Fruit fly (Drosophila melanogaster) Kc167 (cell line): ENCODE measurements around the gene slou.

Experiments
- Sin3A ChIP-seq: fragments of >200 bp; optimal IDR thresholded peaks from 2 replicates; lab custom pipeline; 2018; ENCODE audit warnings: missing external identifiers
- h ChIP-seq: fragments of >200 bp; optimal IDR thresholded peaks from 3 replicates; lab custom pipeline; 2018; ENCODE audit warnings: missing external identifiers
- insv ChIP-seq: fragments of >200 bp; optimal IDR thresholded peaks from 3 replicates; lab custom pipeline; 2018; ENCODE audit warnings: missing external identifiers
- psq ChIP-seq: fragments of >200 bp; optimal IDR thresholded peaks from 2 replicates; lab custom pipeline; 2017; ENCODE audit warnings: missing external identifiers
- ttk ChIP-seq: sonication (Bioruptor generic); optimal IDR thresholded peaks from 2 replicates; lab custom pipeline; 2017; ENCODE audit warnings: missing external identifiers

- TF ChIP-seq psq (lab: Kevin White, UChicago) (no peak), Sin3A (no peak), ttk (lab: Kevin White, UChicago) (no peak), h (no peak), insv (no peak)
These were observed 30.0 kb upstream of the slou start for dm6 chr3R:21586914-21587459.
